Worm (Caenorhabditis elegans): ENCODE data around the gene ubh-1.

ubh-1 gene

ce11 chrV:6559585-6559984 lies 48.4 kb upstream of the ubh-1 start (continued):
- TF ChIP-seq ZK185.1 (tag; optimal IDR thresholded peaks at IDR 0.05; ENCODE audit: poor library complexity, severe bottlenecking) (peak; percentile 41), ceh-79 (tag; optimal IDR thresholded peaks at IDR 0.05) (peak; percentile 48), bed-1 (GFP tag; IDR thresholded peaks at IDR 0.05) (no peak), fkh-3 (tag; optimal IDR thresholded peaks at IDR 0.05) (peak; percentile 70), nfya-2 (GFP tag; IDR thresholded peaks at IDR 0.05) (no peak), Y79H2A.3 (GFP tag; conservative IDR thresholded peaks at IDR 0.05) (no peak), nhr-27 (tag; optimal IDR thresholded peaks at IDR 0.05) (no peak), F55B11.4 (tag; optimal IDR thresholded peaks at IDR 0.05; ENCODE audit: borderline replicate concordance, insufficient read depth) (no peak), lin-40 (tag; optimal IDR thresholded peaks at IDR 0.05) (no peak), lin-54 (GFP tag; optimal IDR thresholded peaks at IDR 0.05) (no peak), madf-3 (GFP tag; IDR thresholded peaks at IDR 0.05) (no peak), hlh-26 (GFP tag; conservative IDR thresholded peaks at IDR 0.05) (no peak), B0336.3 (GFP tag; IDR thresholded peaks at IDR 0.05) (no peak), egl-18 (GFP tag; IDR thresholded peaks at IDR 0.05) (no peak), B0035.1 (tag; optimal IDR thresholded peaks at IDR 0.05) (peak; percentile 31), nhr-90 (tag; optimal IDR thresholded peaks at IDR 0.05) (peak; percentile 89), ceh-100 (GFP tag; IDR thresholded peaks at IDR 0.05) (peak; percentile 49; the same call in 1 of the 2 replicates), C17E4.6 (GFP tag; IDR thresholded peaks at IDR 0.05) (no peak), attf-3 (GFP tag; conservative IDR thresholded peaks at IDR 0.05) (no peak), K11D2.4 (GFP tag; IDR thresholded peaks at IDR 0.05) (no peak), mel-28 (tag; optimal IDR thresholded peaks at IDR 0.05; ENCODE audit: borderline replicate concordance) (no peak), nhr-120 (GFP tag; IDR thresholded peaks at IDR 0.05) (no peak), aptf-3 (GFP tag; IDR thresholded peaks at IDR 0.05) (no peak; the same call in 1 of the 2 replicates), ceh-27 (GFP tag; optimal IDR thresholded peaks at IDR 0.05) (no peak), mes-4 (tag; optimal IDR thresholded peaks at IDR 0.05) (peak; percentile 39), sea-2 (GFP tag; IDR thresholded peaks at IDR 0.05) (no peak), ama-1 (optimal IDR thresholded peaks at IDR 0.05) (no peak), ama-1 (GFP tag; optimal IDR thresholded peaks at IDR 0.05) (peak; percentile 56 to 87), lsl-1 (GFP tag; optimal IDR thresholded peaks at IDR 0.05) (peak; percentile 43), him-1 (tag; optimal IDR thresholded peaks at IDR 0.05) (peak; percentile 71), ekl-4 (GFP tag; IDR thresholded peaks at IDR 0.05) (peak; percentile 64), hmg-20 (GFP tag; IDR thresholded peaks at IDR 0.05) (no peak), snpc-1.1 (tag; optimal IDR thresholded peaks at IDR 0.05; ENCODE audit: insufficient read depth) (peak; percentile 31), snpc-4 (GFP tag; optimal IDR thresholded peaks at IDR 0.05) (no peak), snpc-4 (tag; optimal IDR thresholded peaks at IDR 0.05) (no peak), xnd-1 (tag; optimal IDR thresholded peaks at IDR 0.05) (peak; percentile 1), cebp-2 (GFP tag; IDR thresholded peaks at IDR 0.05) (0 out of 2 replicates have a peak, but pooled peaks have one; percentile 42), F57A8.1 (GFP tag; optimal IDR thresholded peaks at IDR 0.05) (peak; percentile 66), ets-4 (GFP tag; optimal IDR thresholded peaks at IDR 0.05) (peak; percentile 60), madf-6 (GFP tag; IDR thresholded peaks at IDR 0.05) (no peak; the same call in 1 of the 2 replicates), zfh-2 (GFP tag; conservative IDR thresholded peaks at IDR 0.05) (no peak), nhr-179 (tag; optimal IDR thresholded peaks at IDR 0.05) (no peak), let-526 (GFP tag; IDR thresholded peaks at IDR 0.05) (no peak), ztf-18 (tag; optimal IDR thresholded peaks at IDR 0.05) (peak; percentile 67), rec-8 (tag; optimal IDR thresholded peaks at IDR 0.05) (peak; percentile 69 to 81), K12H6.12 (tag; optimal IDR thresholded peaks at IDR 0.05) (no peak), hrde-1 (tag; optimal IDR thresholded peaks at IDR 0.05; ENCODE audit: borderline replicate concordance) (peak; percentile 70), mxl-1 (tag; optimal IDR thresholded peaks at IDR 0.05) (peak; percentile 52), Y67H2A.10 (GFP tag; conservative IDR thresholded peaks at IDR 0.05) (0 out of 2 replicates have a peak, but pooled peaks have one; percentile 19)
